Fruit fly (Drosophila melanogaster): Measurements from ENCODE around the gene CG31676.
A peak's percentile ranks its signal among the peaks of the same experiment; 100 is the strongest.

DNA sequence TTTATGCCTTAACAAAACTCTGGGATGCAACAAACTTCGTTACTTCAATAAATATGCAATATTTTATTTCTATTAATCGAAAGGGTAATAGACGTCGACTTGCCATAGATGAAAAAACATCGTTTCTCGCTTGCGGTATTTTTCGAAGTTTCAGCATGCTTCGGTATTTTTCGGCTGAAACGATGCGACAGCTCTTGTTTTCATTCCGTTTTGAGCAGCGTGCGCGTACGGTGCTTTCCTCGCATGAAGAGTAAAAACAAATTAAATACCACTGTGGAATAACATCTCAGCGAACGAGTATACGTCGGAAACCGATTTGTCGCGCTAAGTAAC is 43.1 kb upstream of the CG31676 start, which contains the start of gene CG9328:
- TF ChIP-seq CG6813 (GFP tag; optimal IDR thresholded peaks at IDR 0.05): peak; percentile 5
- peak; percentile 91 for TF ChIP-seq Med (GFP tag)
- no peak for TF ChIP-seq CG3065 (GFP tag; optimal IDR thresholded peaks at IDR 0.05)
- no peak for TF ChIP-seq fd102C (GFP tag; optimal IDR thresholded peaks at IDR 0.05)
- TF ChIP-seq CG2889 (GFP tag; IDR thresholded peaks at IDR 0.05): no peak
- TF ChIP-seq Kr (GFP tag; optimal IDR thresholded peaks at IDR 0.05): peak; percentile 36
- TF ChIP-seq Sin3A (optimal IDR thresholded peaks at IDR 0.05): no peak
- no peak for TF ChIP-seq CG15073 (GFP tag; optimal IDR thresholded peaks at IDR 0.05)
- peak; percentile 64 for TF ChIP-seq Opbp (GFP tag; IDR thresholded peaks at IDR 0.05; ENCODE audit: partially characterized antibody)
- TF ChIP-seq tx (GFP tag; optimal IDR thresholded peaks at IDR 0.05): no peak
- no peak for TF ChIP-seq Dip2 (GFP tag; IDR thresholded peaks at IDR 0.05)
- TF ChIP-seq h (optimal IDR thresholded peaks at IDR 0.05): no peak
- TF ChIP-seq CG7928 (GFP tag; optimal IDR thresholded peaks at IDR 0.05): no peak
- TF ChIP-seq NC2α (GFP tag; optimal IDR thresholded peaks at IDR 0.05): no peak

Measured in whole organism, embryonic.